Fruit fly (Drosophila melanogaster) whole organism, pupa: ENCODE measurements around the gene Pdf.

Experiments used
- CG10348 ChIP-seq: fragments of 200-800 bp; sonication (Bioruptor generic); IDR thresholded peaks from 2 replicates; pipeline ENCODE4 v1.3.6; 2022; ENCODE audit warnings: missing biosample characterization, missing genetic modification characterization
- CG15710 ChIP-seq: fragments of 200-800 bp; sonication (Bioruptor generic); optimal IDR thresholded peaks from 2 replicates; lab custom pipeline; 2018; ENCODE audit warnings: missing biosample characterization, mild to moderate bottlenecking, missing genetic modification characterization, moderate library complexity
- CG34367 ChIP-seq: fragments of 200-800 bp; sonication (Bioruptor generic); optimal IDR thresholded peaks from 2 replicates; lab custom pipeline; 2018; ENCODE audit warnings: missing biosample characterization, mild to moderate bottlenecking, missing genetic modification characterization
- EcR ChIP-seq: fragments of 200-800 bp; sonication (Bioruptor generic); optimal IDR thresholded peaks from 3 replicates; lab custom pipeline; 2019; ENCODE audit warnings: missing biosample characterization, missing genetic modification characterization, mild to moderate bottlenecking, moderate library complexity, missing genetic modification reagents
- Snoo ChIP-seq: fragments of 200-800 bp; sonication (Bioruptor generic); optimal IDR thresholded peaks from 3 replicates; lab custom pipeline; 2017; ENCODE audit warnings: missing biosample characterization, mild to moderate bottlenecking, missing genetic modification characterization, inconsistent platforms
- gl ChIP-seq: fragments of 200-800 bp; sonication (Bioruptor generic); optimal IDR thresholded peaks from 2 replicates; lab custom pipeline; 2018; ENCODE audit warnings: missing biosample characterization, mild to moderate bottlenecking, missing genetic modification characterization

DNA sequence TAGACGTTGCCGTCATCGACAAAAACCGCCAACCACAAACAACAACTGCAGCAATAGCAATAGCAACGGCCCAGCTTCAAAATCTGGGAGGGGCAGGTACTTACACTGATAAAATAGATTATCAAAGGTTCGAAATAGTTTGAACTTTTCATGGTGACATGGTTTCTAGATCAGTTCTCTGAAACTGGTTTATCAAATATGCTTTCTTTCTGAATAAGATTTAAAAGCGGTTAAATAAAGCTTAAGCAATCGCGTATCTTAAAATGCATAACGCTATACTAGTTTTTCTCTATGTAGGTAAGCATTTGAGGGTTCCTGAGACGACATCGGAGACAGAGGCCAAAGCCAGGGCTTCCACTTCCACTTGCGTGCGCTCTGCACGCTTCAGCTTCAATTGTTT, 44.4 kb upstream of the Pdf start:
- TF ChIP-seq EcR (GFP tag; lab: Kevin White, UChicago) = no peak
- TF ChIP-seq CG15710 = peak; percentile 36
- TF ChIP-seq CG10348 (GFP tag; lab: Robert Waterston, UW) = no peak
- peak; percentile 23 for TF ChIP-seq CG34367 (tag; lab: Kevin White, UChicago)
- TF ChIP-seq Snoo (tag; lab: Kevin White, UChicago) = no peak
- peak; percentile 3 for TF ChIP-seq gl (tag; lab: Kevin White, UChicago)
